Worm (Caenorhabditis elegans): ENCODE results near the gene abcx-1.

ce11 chrII:6482762-6483161, 49.2 kb upstream of the abcx-1 start:
- TF ChIP-seq sea-2 (GFP tag; IDR thresholded peaks at IDR 0.05): no peak
- TF ChIP-seq lag-1 (GFP tag; IDR thresholded peaks at IDR 0.05): no peak
- no peak for TF ChIP-seq ceh-27 (GFP tag; optimal IDR thresholded peaks at IDR 0.05)
- TF ChIP-seq dox-1 (GFP tag; IDR thresholded peaks at IDR 0.05): no peak
- no peak for TF ChIP-seq nfya-1 (tag; optimal IDR thresholded peaks at IDR 0.05; ENCODE audit: borderline replicate concordance, insufficient read depth)
- no peak for TF ChIP-seq hmg-20 (GFP tag; IDR thresholded peaks at IDR 0.05)
- TF ChIP-seq nhr-179 (tag; optimal IDR thresholded peaks at IDR 0.05): no peak
- no peak for TF ChIP-seq cebp-1 (GFP tag; IDR thresholded peaks at IDR 0.05)
- TF ChIP-seq cebp-1 (tag; optimal IDR thresholded peaks at IDR 0.05): no peak

All from whole organism, young adult.